Fruit fly (Drosophila melanogaster): ENCODE results near the gene TwdlM.

- TF ChIP-seq Pif1B (GFP tag; optimal IDR thresholded peaks at IDR 0.05), result no peak
- TF ChIP-seq CG4496 (GFP tag; IDR thresholded peaks at IDR 0.05), result no peak
- no peak for TF ChIP-seq rn (GFP tag; IDR thresholded peaks at IDR 0.05)
- TF ChIP-seq D1 (tag; optimal IDR thresholded peaks at IDR 0.05), result no peak
- TF ChIP-seq CG15710 (tag; optimal IDR thresholded peaks at IDR 0.05), result no peak
- no peak for TF ChIP-seq CG12605 (GFP tag; IDR thresholded peaks at IDR 0.05)
- no peak for TF ChIP-seq Pif1A (GFP tag; optimal IDR thresholded peaks at IDR 0.05)
Observed at dm6 chr3R:26625552-26625951, 6.6 kb downstream of the TwdlM start, which contains the start of gene TwdlL.
